Worm (Caenorhabditis elegans) whole organism, L1 larva: Measurements from ENCODE around the gene cox-10.

Experiments used
- F16B12.6 ChIP-seq: fragments of 150-350 bp; optimal IDR thresholded peaks from 2 replicates; lab custom pipeline; 2014; ENCODE audit warnings: missing biosample characterization, missing genetic modification characterization
- aha-1 ChIP-seq: fragments of 150-350 bp; optimal IDR thresholded peaks from 2 replicates; lab custom pipeline; 2014; ENCODE audit warnings: missing biosample characterization, missing genetic modification characterization
- blmp-1 ChIP-seq: fragments of 150-350 bp; optimal IDR thresholded peaks from 2 replicates; lab custom pipeline; 2014; ENCODE audit warnings: missing biosample characterization, missing genetic modification characterization
- ceh-8 ChIP-seq: fragments of 200-800 bp; sonication (Bioruptor generic); optimal IDR thresholded peaks from 2 replicates; lab custom pipeline; 2018; ENCODE audit warnings: mild to moderate bottlenecking, missing genetic modification characterization, moderate library complexity, missing compliant biosample characterization
- efl-3 ChIP-seq: fragments of 200-800 bp; sonication (Bioruptor generic); optimal IDR thresholded peaks from 2 replicates; lab custom pipeline; 2018; ENCODE audit warnings: mild to moderate bottlenecking, missing genetic modification characterization, missing compliant biosample characterization
- egl-13 ChIP-seq: sonication (generic microtip); optimal IDR thresholded peaks from 2 replicates; lab custom pipeline; 2016; ENCODE audit warnings: missing genotype, missing genetic modification reagents, missing genetic modification characterization, missing compliant biosample characterization
- egl-27 ChIP-seq, 2 experiments: fragments of 150-350 bp in 1 of 2; sonication (generic microtip); optimal IDR thresholded peaks; 3 replicates each; lab custom pipeline; 2017 to 2018; ENCODE audit warnings: missing biosample characterization in 2 of 2, missing genetic modification characterization in 2 of 2, missing genetic modification reagents in 2 of 2
- elt-3 ChIP-seq, 6 experiments: fragments of 150-350 bp in 1 of 6; sonication (generic microtip); optimal IDR thresholded peaks; 2 replicates each; lab custom pipeline; 2017 to 2018; ENCODE audit warnings: missing biosample characterization in 6 of 6, missing genetic modification characterization in 6 of 6, inconsistent platforms in 1 of 6
- ets-5 ChIP-seq: fragments of 200-800 bp; sonication (Bioruptor generic); IDR thresholded peaks from 2 replicates; pipeline ENCODE4 v1.3.6; 2022; ENCODE audit warnings: missing genetic modification characterization, missing compliant biosample characterization
- fkh-10 ChIP-seq: sonication (generic microtip); optimal IDR thresholded peaks from 2 replicates; lab custom pipeline; 2017; ENCODE audit warnings: missing biosample characterization, missing genetic modification reagents, missing genetic modification characterization
- fkh-8 ChIP-seq: sonication (generic microtip); optimal IDR thresholded peaks from 2 replicates; lab custom pipeline; 2016; ENCODE audit warnings: mild to moderate bottlenecking, missing genetic modification characterization, missing compliant biosample characterization
- fos-1 ChIP-seq: fragments of 150-350 bp; optimal IDR thresholded peaks from 2 replicates; lab custom pipeline; 2014; ENCODE audit warnings: missing biosample characterization, missing genetic modification characterization
- hpl-2 ChIP-seq: fragments of 150-350 bp; optimal IDR thresholded peaks from 2 replicates; lab custom pipeline; 2014; ENCODE audit warnings: missing biosample characterization, missing genetic modification reagents, missing genetic modification characterization
- jun-1 ChIP-seq: fragments of 150-350 bp; optimal IDR thresholded peaks from 2 replicates; lab custom pipeline; 2014; ENCODE audit warnings: missing biosample characterization, missing genetic modification reagents, missing genetic modification characterization
- lin-13 ChIP-seq: fragments of 150-350 bp; optimal IDR thresholded peaks from 2 replicates; lab custom pipeline; 2014; ENCODE audit warnings: missing biosample characterization, missing genetic modification reagents, missing genetic modification characterization
- lin-14 ChIP-seq: fragments of 200-800 bp; sonication (Bioruptor generic); optimal IDR thresholded peaks from 2 replicates; lab custom pipeline; 2018; ENCODE audit warnings: mild to moderate bottlenecking, missing genetic modification characterization, moderate library complexity, missing compliant biosample characterization
- lir-3 ChIP-seq: sonication (generic microtip); optimal IDR thresholded peaks from 2 replicates; lab custom pipeline; 2016; ENCODE audit warnings: mild to moderate bottlenecking, missing genetic modification characterization, moderate library complexity, missing compliant biosample characterization; ENCODE audit not compliant: poor library complexity
- mdl-1 ChIP-seq, 2 experiments: fragments of 150-350 bp; optimal IDR thresholded peaks; 2 replicates each; lab custom pipeline; 2014 to 2017; ENCODE audit warnings: missing biosample characterization in 2 of 2, missing genetic modification characterization in 2 of 2, inconsistent platforms in 1 of 2
- nhr-20 ChIP-seq: sonication (generic microtip); optimal IDR thresholded peaks from 2 replicates; lab custom pipeline; 2016; ENCODE audit warnings: mild to moderate bottlenecking, missing genetic modification characterization, missing compliant biosample characterization
- nhr-237 ChIP-seq: fragments of 150-350 bp; optimal IDR thresholded peaks from 2 replicates; lab custom pipeline; 2014; ENCODE audit warnings: missing biosample characterization, missing genetic modification characterization
- nhr-71 ChIP-seq: sonication (generic microtip); optimal IDR thresholded peaks from 2 replicates; lab custom pipeline; 2016; ENCODE audit warnings: mild to moderate bottlenecking, missing genetic modification characterization, moderate library complexity, missing compliant biosample characterization
- nhr-76 ChIP-seq: sonication (generic microtip); optimal IDR thresholded peaks from 2 replicates; lab custom pipeline; 2017; ENCODE audit warnings: missing biosample characterization, missing genetic modification characterization
- nhr-77 ChIP-seq: fragments of 150-350 bp; optimal IDR thresholded peaks from 2 replicates; lab custom pipeline; 2014; ENCODE audit warnings: missing biosample characterization, missing genetic modification characterization
- pax-3 ChIP-seq: fragments of 200-800 bp; sonication (Bioruptor generic); optimal IDR thresholded peaks from 2 replicates; lab custom pipeline; 2018; ENCODE audit warnings: mild to moderate bottlenecking, missing genetic modification characterization, moderate library complexity, missing compliant biosample characterization
- rnt-1 ChIP-seq: sonication (generic microtip); optimal IDR thresholded peaks from 2 replicates; lab custom pipeline; 2016; ENCODE audit warnings: mild to moderate bottlenecking, missing genetic modification characterization, moderate library complexity, missing compliant biosample characterization
- skn-1 ChIP-seq: fragments of 150-350 bp; optimal IDR thresholded peaks from 2 replicates; lab custom pipeline; 2014; ENCODE audit warnings: missing biosample characterization, missing genetic modification characterization
- snu-23 ChIP-seq: sonication (generic microtip); optimal IDR thresholded peaks from 2 replicates; lab custom pipeline; 2016; ENCODE audit warnings: missing genetic modification characterization, missing compliant biosample characterization
- tbx-2 ChIP-seq: sonication (generic microtip); optimal IDR thresholded peaks from 2 replicates; lab custom pipeline; 2016; ENCODE audit warnings: missing genetic modification characterization, missing compliant biosample characterization
- unc-86 ChIP-seq: sonication (generic microtip); optimal IDR thresholded peaks from 2 replicates; lab custom pipeline; 2016; ENCODE audit warnings: missing genetic modification characterization, missing compliant biosample characterization
- vab-15 ChIP-seq: sonication (generic microtip); optimal IDR thresholded peaks from 2 replicates; lab custom pipeline; 2017; ENCODE audit warnings: missing genotype, mild to moderate bottlenecking, missing genetic modification characterization, missing compliant biosample characterization
- zip-4 ChIP-seq: fragments of 200-800 bp; sonication (Bioruptor generic); optimal IDR thresholded peaks from 2 replicates; lab custom pipeline; 2018; ENCODE audit warnings: mild to moderate bottlenecking, missing genetic modification characterization, moderate library complexity, missing compliant biosample characterization

The cox-10 gene

DNA sequence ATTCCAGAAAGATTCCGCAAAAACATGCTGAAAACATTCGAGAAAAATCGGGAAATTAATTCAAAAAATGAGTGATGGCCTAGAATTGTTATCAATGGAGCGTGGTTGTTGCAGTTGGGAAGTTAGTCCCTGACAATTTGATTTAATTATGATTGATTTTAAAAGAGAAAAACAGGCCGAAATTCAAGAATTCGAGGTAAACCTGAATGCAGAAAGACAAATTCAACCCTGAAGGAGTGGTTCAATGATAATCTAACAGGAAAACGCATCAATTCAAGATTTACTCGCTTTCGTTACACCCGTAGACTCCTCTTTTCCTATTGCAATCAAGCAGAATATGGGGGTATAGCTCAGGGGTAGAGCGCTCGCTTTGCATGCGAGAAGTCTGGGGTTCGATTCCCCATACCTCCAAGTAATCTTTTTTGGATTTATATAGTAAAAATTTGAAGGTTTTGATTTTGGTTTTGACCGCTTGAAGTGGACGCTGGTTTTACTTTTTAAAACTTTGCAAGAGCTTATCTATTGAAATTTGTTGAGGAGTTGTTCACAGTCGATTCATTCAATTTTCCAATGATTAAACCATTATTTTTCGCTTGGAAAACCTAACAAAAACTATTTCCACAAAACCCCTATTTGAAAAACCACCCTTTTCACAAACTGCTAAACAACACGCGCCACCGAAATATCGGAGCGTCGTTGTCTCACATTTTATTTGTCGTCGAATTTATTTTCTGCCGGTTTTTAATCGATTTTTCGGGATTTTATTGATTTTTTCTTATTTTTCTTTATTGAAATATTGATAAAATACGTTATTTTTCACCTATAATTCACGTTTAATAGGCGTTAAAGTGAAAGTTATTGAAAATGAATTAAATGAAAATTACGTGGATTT is 1.5 kb upstream of the cox-10 start (continued):
- TF ChIP-seq vab-15 (tag; lab: Kevin White, UChicago) (no peak), nhr-76 (tag; lab: Kevin White, UChicago) (no peak), jun-1 (tag; lab: Kevin White, UChicago) (peak; percentile 48), aha-1 (tag; lab: Kevin White, UChicago) (no peak), mdl-1 (tag; optimal IDR thresholded peaks at IDR 0.05; lab: Kevin White, UChicago) (peak in 1 of 2 experiments; percentile 42), nhr-20 (tag; lab: Kevin White, UChicago) (peak; percentile 82), nhr-71 (tag; lab: Kevin White, UChicago) (peak; percentile 88), fkh-8 (peak; percentile 78), skn-1 (tag; lab: Kevin White, UChicago) (peak; percentile 77), egl-13 (tag; lab: Kevin White, UChicago) (peak; percentile 67), fos-1 (tag; lab: Kevin White, UChicago) (peak; percentile 68), fkh-10 (GFP tag; lab: Kevin White, UChicago) (no peak), ceh-8 (peak; percentile 6)
- TF ChIP-seq, all 84 proteins: peak for 55

- TF ChIP-seq ets-5 (GFP tag; lab: Robert Waterston, UW) (no peak), nhr-76 (tag; lab: Kevin White, UChicago) (no peak)
Observed at ce11 chrII:12678867-12679134, 953 bp upstream of the cox-10 start, which contains the start of gene Y38E10A.24. Gene Y38E10A.24 (plus strand): TSS chrII:12679035.

ce11 chrII:12689333-12689732 is 9.6 kb downstream of the cox-10 start:
- no peak for TF ChIP-seq snu-23 (GFP tag; lab: Kevin White, UChicago)
- TF ChIP-seq blmp-1 (tag; lab: Kevin White, UChicago) = peak; percentile 84

DNA sequence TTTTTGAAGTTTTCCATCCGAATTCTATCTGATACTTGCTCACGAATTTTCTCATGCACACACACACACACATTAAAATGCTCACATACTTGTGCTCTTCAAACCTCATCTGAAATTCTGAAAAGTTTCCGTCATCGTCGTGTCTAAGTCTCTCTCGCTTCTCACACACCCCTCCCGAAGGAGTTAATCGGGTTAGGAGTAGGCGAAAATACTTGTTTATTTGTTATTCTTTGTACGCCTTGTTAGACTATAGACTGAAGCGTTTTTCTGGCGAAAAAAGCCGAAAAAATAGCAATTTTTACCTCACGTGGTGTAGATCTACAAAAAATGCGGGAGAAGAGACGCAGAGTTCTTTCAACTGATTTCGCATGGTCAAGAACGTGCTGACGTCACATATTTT is 11.2 kb downstream of the cox-10 start:
- peak; percentile 30 for TF ChIP-seq lin-14 (GFP tag; lab: Kevin White, UChicago)
- peak; percentile 52 for TF ChIP-seq unc-86 (tag; lab: Kevin White, UChicago)
- no peak for TF ChIP-seq ceh-8

- TF ChIP-seq hpl-2 (GFP tag; lab: Kevin White, UChicago) (no peak), pax-3 (tag; lab: Kevin White, UChicago) (no peak), lin-13 (GFP tag; lab: Kevin White, UChicago) (no peak), zip-4 (GFP tag; lab: Kevin White, UChicago) (no peak), efl-3 (GFP tag; lab: Kevin White, UChicago) (no peak), nhr-77 (no peak), lir-3 (tag; lab: Kevin White, UChicago) (no peak)
Observed at ce11 chrII:12691351-12691750, 11.6 kb downstream of the cox-10 start.

DNA sequence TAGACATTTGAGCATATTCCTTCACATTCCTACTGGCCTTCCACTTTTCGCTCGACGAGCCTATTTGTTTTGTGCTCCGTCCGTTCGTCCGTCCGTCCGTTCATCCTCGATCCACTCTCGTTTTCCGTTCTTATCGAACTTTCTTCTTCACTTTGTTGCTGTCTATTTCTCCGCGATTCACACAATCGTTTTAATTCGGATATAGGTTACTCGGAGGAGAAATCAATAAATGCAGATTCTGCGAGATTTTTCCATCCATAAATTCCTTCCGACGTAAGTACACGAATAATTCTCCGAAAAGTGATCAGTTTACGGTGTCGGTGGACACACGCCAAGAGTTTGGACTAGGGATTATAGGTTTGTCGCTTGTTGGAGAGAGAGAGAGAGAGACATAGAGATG is 12.9 kb downstream of the cox-10 start:
- TF ChIP-seq fkh-8 (peak; percentile 22), tbx-2 (tag; lab: Kevin White, UChicago) (no peak), nhr-237 (tag; lab: Kevin White, UChicago) (no peak), F16B12.6 (no peak), blmp-1 (tag; lab: Kevin White, UChicago) (peak; percentile 78), elt-3 (tag; optimal IDR thresholded peaks at IDR 0.05; lab: Kevin White, UChicago) (peak in 1 of 6 experiments; percentile 2), rnt-1 (tag; lab: Kevin White, UChicago) (no peak), egl-27 (tag; optimal IDR thresholded peaks at IDR 0.05; lab: Kevin White, UChicago) (no peak)
